Worm (Caenorhabditis elegans) whole organism, L1 larva: Measurements from ENCODE around the gene srh-177.
A peak's percentile ranks its signal among the peaks of the same experiment; 100 is the strongest.

ENCODE experiments used
- C16A3.4 ChIP-seq: fragments of 150-350 bp; optimal IDR thresholded peaks from 2 replicates; lab custom pipeline; 2014; ENCODE audit warnings: missing biosample characterization, missing genetic modification characterization
- C34B4.2 ChIP-seq: sonication (generic microtip); optimal IDR thresholded peaks from 2 replicates; lab custom pipeline; 2017; ENCODE audit warnings: mild to moderate bottlenecking, missing genetic modification characterization, missing compliant biosample characterization
- F16B12.6 ChIP-seq: fragments of 150-350 bp; optimal IDR thresholded peaks from 2 replicates; lab custom pipeline; 2014; ENCODE audit warnings: missing biosample characterization, missing genetic modification characterization
- aly-2 ChIP-seq: fragments of 150-350 bp; optimal IDR thresholded peaks from 2 replicates; lab custom pipeline; 2014; ENCODE audit warnings: missing biosample characterization, missing genetic modification characterization
- ceh-88 ChIP-seq: fragments of 200-800 bp; sonication (Bioruptor generic); IDR thresholded peaks from 2 replicates; pipeline ENCODE4 v1.3.6; 2022; ENCODE audit warnings: missing genetic modification characterization, missing compliant biosample characterization
- ceh-90 ChIP-seq: sonication (generic microtip); optimal IDR thresholded peaks from 2 replicates; lab custom pipeline; 2016; ENCODE audit warnings: missing genetic modification characterization, missing compliant biosample characterization
- dsc-1 ChIP-seq: sonication (generic microtip); optimal IDR thresholded peaks from 2 replicates; lab custom pipeline; 2016; ENCODE audit warnings: mild to moderate bottlenecking, missing genetic modification characterization, missing compliant biosample characterization
- efl-1 ChIP-seq, 4 experiments: fragments of 150-350 bp; optimal IDR thresholded peaks in 3 of 4; peaks in 1 of 4; 1 replicate in 1 of 4; 2 replicates in 3 of 4; lab custom pipeline; 2014; ENCODE audit warnings: missing biosample characterization in 2 of 4, missing genetic modification characterization in 2 of 4, missing genetic modification reagents in 2 of 4
- egl-13 ChIP-seq: sonication (generic microtip); optimal IDR thresholded peaks from 2 replicates; lab custom pipeline; 2016; ENCODE audit warnings: missing genotype, missing genetic modification reagents, missing genetic modification characterization, missing compliant biosample characterization
- egl-27 ChIP-seq, 2 experiments: fragments of 150-350 bp in 1 of 2; sonication (generic microtip); optimal IDR thresholded peaks; 3 replicates each; lab custom pipeline; 2017 to 2018; ENCODE audit warnings: missing biosample characterization in 2 of 2, missing genetic modification characterization in 2 of 2, missing genetic modification reagents in 2 of 2
- ets-5 ChIP-seq: fragments of 200-800 bp; sonication (Bioruptor generic); IDR thresholded peaks from 2 replicates; pipeline ENCODE4 v1.3.6; 2022; ENCODE audit warnings: missing genetic modification characterization, missing compliant biosample characterization
- fkh-10 ChIP-seq: sonication (generic microtip); optimal IDR thresholded peaks from 2 replicates; lab custom pipeline; 2017; ENCODE audit warnings: missing biosample characterization, missing genetic modification reagents, missing genetic modification characterization
- fkh-4 ChIP-seq: sonication (generic microtip); optimal IDR thresholded peaks from 2 replicates; lab custom pipeline; 2016; ENCODE audit warnings: missing compliant biosample characterization, missing genetic modification characterization, borderline replicate concordance
- fos-1 ChIP-seq: fragments of 150-350 bp; optimal IDR thresholded peaks from 2 replicates; lab custom pipeline; 2014; ENCODE audit warnings: missing biosample characterization, missing genetic modification characterization
- hlh-4 ChIP-seq: sonication (generic microtip); optimal IDR thresholded peaks from 2 replicates; lab custom pipeline; 2016; ENCODE audit warnings: mild to moderate bottlenecking, missing genetic modification characterization, missing compliant biosample characterization
- irx-1 ChIP-seq: sonication (generic microtip); optimal IDR thresholded peaks from 2 replicates; lab custom pipeline; 2016; ENCODE audit warnings: missing genetic modification characterization, missing compliant biosample characterization
- isw-1 ChIP-seq: fragments of 200-800 bp; sonication (Bioruptor generic); IDR thresholded peaks from 2 replicates; pipeline ENCODE4 v1.3.6; 2022; ENCODE audit warnings: missing genetic modification characterization, missing compliant biosample characterization
- lin-15B ChIP-seq: fragments of 150-350 bp; sonication (generic microtip); optimal IDR thresholded peaks from 3 replicates; lab custom pipeline; 2014; ENCODE audit warnings: missing biosample characterization, missing genetic modification characterization
- lin-35 ChIP-seq, 2 experiments: fragments of 150-350 bp; optimal IDR thresholded peaks; 2 replicates each; lab custom pipeline; 2014; ENCODE audit warnings: missing biosample characterization in 2 of 2, missing genetic modification characterization in 2 of 2, missing genetic modification reagents in 2 of 2
- lsy-2 ChIP-seq, 2 experiments: fragments of 150-350 bp; optimal IDR thresholded peaks; 2 replicates each; lab custom pipeline; 2014; ENCODE audit warnings: missing biosample characterization in 2 of 2, missing genetic modification characterization in 2 of 2
- mab-9 ChIP-seq: fragments of 200-800 bp; sonication (Bioruptor generic); IDR thresholded peaks from 2 replicates; pipeline ENCODE4 v1.3.6; 2022; ENCODE audit warnings: missing genetic modification reagents, missing genetic modification characterization, missing compliant biosample characterization
- mef-2 ChIP-seq: fragments of 150-350 bp; optimal IDR thresholded peaks from 2 replicates; lab custom pipeline; 2014; ENCODE audit warnings: missing biosample characterization, missing genetic modification characterization
- mep-1 ChIP-seq: fragments of 150-350 bp; optimal IDR thresholded peaks from 2 replicates; lab custom pipeline; 2014; ENCODE audit warnings: missing biosample characterization, missing genetic modification characterization
- nhr-11 ChIP-seq: fragments of 150-350 bp; optimal IDR thresholded peaks from 2 replicates; lab custom pipeline; 2014; ENCODE audit warnings: missing biosample characterization, missing genetic modification characterization
- nhr-12 ChIP-seq: sonication (generic microtip); optimal IDR thresholded peaks from 2 replicates; lab custom pipeline; 2017; ENCODE audit warnings: missing biosample characterization, missing genetic modification characterization
- nhr-28 ChIP-seq: fragments of 150-350 bp; optimal IDR thresholded peaks from 2 replicates; lab custom pipeline; 2014; ENCODE audit warnings: missing biosample characterization, missing genetic modification characterization
- nhr-76 ChIP-seq: sonication (generic microtip); optimal IDR thresholded peaks from 2 replicates; lab custom pipeline; 2017; ENCODE audit warnings: missing biosample characterization, missing genetic modification characterization
- nhr-85 ChIP-seq: sonication (generic microtip); peaks from one replicate; lab custom pipeline; 2016; ENCODE audit warnings: missing genetic modification characterization, inconsistent platforms, missing compliant biosample characterization
- pag-3 ChIP-seq: sonication (generic microtip); optimal IDR thresholded peaks from 2 replicates; lab custom pipeline; 2017; ENCODE audit warnings: missing genetic modification characterization, mild to moderate bottlenecking, missing compliant biosample characterization, antibody characterized with exemption, borderline replicate concordance; ENCODE audit not compliant: insufficient read depth
- pax-3 ChIP-seq: fragments of 200-800 bp; sonication (Bioruptor generic); optimal IDR thresholded peaks from 2 replicates; lab custom pipeline; 2018; ENCODE audit warnings: mild to moderate bottlenecking, missing genetic modification characterization, moderate library complexity, missing compliant biosample characterization
- rnt-1 ChIP-seq: sonication (generic microtip); optimal IDR thresholded peaks from 2 replicates; lab custom pipeline; 2016; ENCODE audit warnings: mild to moderate bottlenecking, missing genetic modification characterization, moderate library complexity, missing compliant biosample characterization
- snu-23 ChIP-seq: sonication (generic microtip); optimal IDR thresholded peaks from 2 replicates; lab custom pipeline; 2016; ENCODE audit warnings: missing genetic modification characterization, missing compliant biosample characterization
- sup-37 ChIP-seq: fragments of 200-800 bp; sonication (Bioruptor generic); optimal IDR thresholded peaks from 2 replicates; lab custom pipeline; 2018; ENCODE audit warnings: mild to moderate bottlenecking, missing genetic modification characterization, missing compliant biosample characterization
- unc-130 ChIP-seq: fragments of 150-350 bp; optimal IDR thresholded peaks from 2 replicates; lab custom pipeline; 2017; ENCODE audit warnings: missing biosample characterization, missing genetic modification characterization, inconsistent platforms
- unc-86 ChIP-seq: sonication (generic microtip); optimal IDR thresholded peaks from 2 replicates; lab custom pipeline; 2016; ENCODE audit warnings: missing genetic modification characterization, missing compliant biosample characterization
- unc-98 ChIP-seq: fragments of 200-800 bp; sonication (Bioruptor generic); IDR thresholded peaks from 2 replicates; pipeline ENCODE4 v1.3.6; 2022; ENCODE audit warnings: missing genetic modification characterization, missing compliant biosample characterization
- vab-15 ChIP-seq: sonication (generic microtip); optimal IDR thresholded peaks from 2 replicates; lab custom pipeline; 2017; ENCODE audit warnings: missing genotype, mild to moderate bottlenecking, missing genetic modification characterization, missing compliant biosample characterization
- zag-1 ChIP-seq: fragments of 150-350 bp; optimal IDR thresholded peaks from 2 replicates; lab custom pipeline; 2014; ENCODE audit warnings: missing biosample characterization, missing genetic modification characterization

The srh-177 gene

ce11 chrV:20350382-20350781 lies 18.7 kb downstream of the srh-177 start:
- no peak for TF ChIP-seq lin-15B
- TF ChIP-seq lin-35 (GFP tag; optimal IDR thresholded peaks at IDR 0.05; lab: Kevin White, UChicago) = no peak
- TF ChIP-seq C34B4.2 = no peak
- no peak for TF ChIP-seq unc-130
- no peak for TF ChIP-seq zag-1 (tag; lab: Kevin White, UChicago)
- TF ChIP-seq snu-23 (GFP tag; lab: Kevin White, UChicago) = no peak
- TF ChIP-seq nhr-85 (tag; lab: Kevin White, UChicago) = peak; percentile 2
- no peak for TF ChIP-seq nhr-28 (tag; lab: Kevin White, UChicago)

- TF ChIP-seq nhr-11 (tag; lab: Kevin White, UChicago) (no peak), mef-2 (tag; lab: Kevin White, UChicago) (no peak), fkh-4 (no peak)
Observed at ce11 chrV:20347625-20348024, 21.4 kb downstream of the srh-177 start.

DNA sequence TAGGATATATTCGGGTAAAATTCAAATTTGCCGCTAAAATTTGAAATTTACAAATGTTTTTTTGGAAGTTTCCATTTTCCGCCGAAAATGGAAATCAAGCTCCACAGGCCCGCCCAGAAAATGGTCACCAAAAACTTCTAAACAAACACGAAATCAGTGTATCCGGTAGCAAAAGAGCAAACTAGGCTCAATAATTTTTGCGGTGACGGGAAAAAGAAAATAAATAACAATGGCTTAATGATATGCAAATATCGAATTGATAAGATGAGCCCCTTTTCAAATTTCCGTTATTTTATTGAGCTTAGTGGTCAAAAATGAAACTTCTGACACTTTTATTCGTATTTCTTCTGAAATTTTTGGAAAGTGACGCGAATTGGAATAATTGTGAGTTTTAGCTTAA lies 24.2 kb downstream of the srh-177 start, which contains the start of gene Y38H6A.3:
TSS of gene Y38H6A.3 (plus strand) at position 301 of the 400 bp plus-strand sequence.
- TF ChIP-seq C16A3.4 (tag; lab: Kevin White, UChicago) (no peak), unc-86 (no peak), sup-37 (GFP tag; lab: Kevin White, UChicago) (no peak), pag-3 (tag; lab: Kevin White, UChicago) (no peak), isw-1 (GFP tag; lab: Robert Waterston, UW) (no peak), unc-98 (GFP tag; lab: Robert Waterston, UW) (no peak), vab-15 (tag; lab: Kevin White, UChicago) (no peak), fos-1 (tag; lab: Kevin White, UChicago) (no peak), ets-5 (GFP tag; lab: Robert Waterston, UW) (no peak), pax-3 (no peak), unc-130 (no peak), zag-1 (tag; lab: Kevin White, UChicago) (no peak), mef-2 (tag; lab: Kevin White, UChicago) (no peak), egl-13 (tag; lab: Kevin White, UChicago) (no peak), mab-9 (GFP tag; lab: Robert Waterston, UW) (no peak), aly-2 (tag; lab: Kevin White, UChicago) (no peak), rnt-1 (no peak), nhr-76 (tag; lab: Kevin White, UChicago) (no peak), C34B4.2 (no peak), fkh-4 (no peak)

DNA sequence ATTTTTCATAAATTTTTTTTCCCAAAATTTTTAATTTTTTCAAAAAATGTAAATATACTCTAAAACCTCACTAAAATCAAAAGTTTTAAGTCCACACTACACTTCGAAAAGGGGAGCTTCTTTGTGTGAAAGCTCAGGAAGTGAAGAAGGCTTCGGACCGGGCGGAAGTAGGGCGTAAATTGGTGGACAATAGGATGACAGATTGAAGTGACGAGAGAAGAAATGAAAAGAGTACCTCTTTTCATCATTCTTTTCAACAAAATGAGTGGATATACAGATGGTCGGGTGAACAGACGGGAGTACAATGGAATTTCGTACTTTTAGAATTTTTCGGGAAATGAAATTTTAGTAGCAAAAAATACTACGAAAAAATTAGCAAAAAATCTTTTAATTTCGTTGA lies 30.2 kb downstream of the srh-177 start:
- TF ChIP-seq fkh-10 (peak; percentile 44), irx-1 (peak; percentile 23), fkh-4 (no peak)

- no peak for TF ChIP-seq lsy-2 (tag; optimal IDR thresholded peaks at IDR 0.05; lab: Kevin White, UChicago)
- no peak for TF ChIP-seq egl-27 (tag; optimal IDR thresholded peaks at IDR 0.05; lab: Kevin White, UChicago)
- TF ChIP-seq nhr-85 (tag; lab: Kevin White, UChicago) = no peak
- TF ChIP-seq ceh-88 = no peak
- no peak for TF ChIP-seq dsc-1 (tag; lab: Kevin White, UChicago)
- no peak for TF ChIP-seq mab-9 (GFP tag; lab: Robert Waterston, UW)
- no peak for TF ChIP-seq F16B12.6 (tag; lab: Kevin White, UChicago)
- TF ChIP-seq snu-23 (GFP tag; lab: Kevin White, UChicago) = no peak
- no peak for TF ChIP-seq mep-1 (tag; lab: Kevin White, UChicago)
- no peak for TF ChIP-seq hlh-4 (tag; lab: Kevin White, UChicago)
- TF ChIP-seq nhr-12 (tag; lab: Kevin White, UChicago) = no peak
- no peak for TF ChIP-seq ceh-90 (tag; lab: Kevin White, UChicago)
- no peak for TF ChIP-seq efl-1 (optimal IDR thresholded peaks at IDR 0.05; lab: Kevin White, UChicago)
- no peak for TF ChIP-seq efl-1 (GFP tag; optimal IDR thresholded peaks at IDR 0.05 in 1 of 2; lab: Kevin White, UChicago)
- TF ChIP-seq egl-13 (tag; lab: Kevin White, UChicago) = no peak
- TF ChIP-seq, all 84 proteins: peak for 0
Observed at ce11 chrV:20338020-20338419, 31.0 kb downstream of the srh-177 start.
